Worm (Caenorhabditis elegans): Measurements from ENCODE around the gene B0250.8.

ce11 chrV:20497537-20497936 lies 27.3 kb upstream of the B0250.8 start:
- TF ChIP-seq tbx-2 (tag; optimal IDR thresholded peaks at IDR 0.05) (no peak), elt-2 (tag; optimal IDR thresholded peaks at IDR 0.05) (no peak)

Measured in whole organism, late embryonic.